Worm (Caenorhabditis elegans): ENCODE results near the gene F41G3.10.

ce11 chrII:6706552-6707091, 42.7 kb downstream of the F41G3.10 start:
- no peak for TF ChIP-seq unc-30 (tag; optimal IDR thresholded peaks at IDR 0.05)
- no peak for TF ChIP-seq snu-23 (GFP tag; optimal IDR thresholded peaks at IDR 0.05)
- TF ChIP-seq elt-3 (tag; optimal IDR thresholded peaks at IDR 0.05), result no peak
- no peak for TF ChIP-seq nhr-20 (tag; optimal IDR thresholded peaks at IDR 0.05)
- no peak for TF ChIP-seq unc-62 (GFP tag; optimal IDR thresholded peaks at IDR 0.05)
- TF ChIP-seq fos-1 (tag; optimal IDR thresholded peaks at IDR 0.05), result no peak
- no peak for TF ChIP-seq swsn-7 (tag; optimal IDR thresholded peaks at IDR 0.05)
- no peak for TF ChIP-seq skn-1 (tag; optimal IDR thresholded peaks at IDR 0.05)
- TF ChIP-seq ama-1 (optimal IDR thresholded peaks at IDR 0.05), result no peak

All from whole organism, L1 larva.